Worm (Caenorhabditis elegans) whole organism, L2 larva: ENCODE data around the gene F47G9.4.

Experiments used
- C34F6.9 ChIP-seq: fragments of 150-350 bp; optimal IDR thresholded peaks from 2 replicates; lab custom pipeline; 2014; ENCODE audit warnings: missing biosample characterization, missing genetic modification characterization
- F13H6.1 ChIP-seq: sonication (generic microtip); optimal IDR thresholded peaks from 2 replicates; lab custom pipeline; 2016; ENCODE audit warnings: missing genetic modification characterization, missing compliant biosample characterization
- R02D3.7 ChIP-seq: fragments of 150-350 bp; optimal IDR thresholded peaks from 2 replicates; lab custom pipeline; 2014; ENCODE audit warnings: missing biosample characterization, missing genetic modification characterization
- Y55F3AM.14 ChIP-seq: fragments of 200-800 bp; sonication (Bioruptor generic); optimal IDR thresholded peaks from 2 replicates; lab custom pipeline; 2018; ENCODE audit warnings: mild to moderate bottlenecking, missing genetic modification characterization, missing compliant biosample characterization
- aly-2 ChIP-seq: fragments of 150-350 bp; optimal IDR thresholded peaks from 2 replicates; lab custom pipeline; 2014; ENCODE audit warnings: missing biosample characterization, missing genetic modification characterization
- blmp-1 ChIP-seq: sonication (generic microtip); optimal IDR thresholded peaks from 2 replicates; lab custom pipeline; 2017; ENCODE audit warnings: missing genetic modification characterization, mild to moderate bottlenecking, missing compliant biosample characterization, antibody characterized with exemption, moderate library complexity; ENCODE audit not compliant: insufficient read depth
- crh-2 ChIP-seq: sonication (generic microtip); optimal IDR thresholded peaks from 2 replicates; lab custom pipeline; 2017; ENCODE audit warnings: missing biosample characterization, missing genetic modification characterization
- dmd-4 ChIP-seq: sonication (generic microtip); optimal IDR thresholded peaks from 2 replicates; lab custom pipeline; 2017; ENCODE audit warnings: missing biosample characterization, missing genetic modification characterization
- egl-27 ChIP-seq: sonication (generic microtip); optimal IDR thresholded peaks from 3 replicates; lab custom pipeline; 2017; ENCODE audit warnings: missing biosample characterization, missing genetic modification reagents, missing genetic modification characterization
- elt-3 ChIP-seq: sonication (generic microtip); optimal IDR thresholded peaks from 2 replicates; lab custom pipeline; 2017; ENCODE audit warnings: missing biosample characterization, missing genetic modification characterization
- fos-1 ChIP-seq: fragments of 150-350 bp; optimal IDR thresholded peaks from 2 replicates; lab custom pipeline; 2014; ENCODE audit warnings: missing biosample characterization, missing genetic modification characterization
- gmeb-1 ChIP-seq: fragments of 150-350 bp; optimal IDR thresholded peaks from 2 replicates; lab custom pipeline; 2014; ENCODE audit warnings: missing biosample characterization, missing genetic modification characterization
- lin-11 ChIP-seq: fragments of 150-350 bp; sonication (generic microtip); optimal IDR thresholded peaks from 2 replicates; lab custom pipeline; 2014; ENCODE audit warnings: missing biosample characterization, missing genetic modification characterization, inconsistent platforms, mixed read lengths
- lin-13 ChIP-seq: fragments of 150-350 bp; optimal IDR thresholded peaks from 2 replicates; lab custom pipeline; 2014; ENCODE audit warnings: missing biosample characterization, missing genetic modification reagents, missing genetic modification characterization
- lsy-2 ChIP-seq, 2 experiments: fragments of 150-350 bp in 1 of 2; sonication (generic microtip) in 1 of 2; optimal IDR thresholded peaks; 2 replicates each; lab custom pipeline; 2014 to 2017; ENCODE audit warnings: missing biosample characterization in 2 of 2, missing genetic modification characterization in 2 of 2
- mab-5 ChIP-seq: fragments of 150-350 bp; optimal IDR thresholded peaks from 2 replicates; lab custom pipeline; 2014; ENCODE audit warnings: missing biosample characterization, missing genetic modification characterization
- mdl-1 ChIP-seq, 2 experiments: fragments of 150-350 bp in 1 of 2; sonication (generic microtip) in 1 of 2; optimal IDR thresholded peaks; 2 replicates each; lab custom pipeline; 2017; ENCODE audit warnings: missing biosample characterization in 2 of 2, missing genetic modification characterization in 2 of 2
- nhr-11 ChIP-seq: fragments of 150-350 bp; optimal IDR thresholded peaks from 2 replicates; lab custom pipeline; 2014; ENCODE audit warnings: missing biosample characterization, missing genetic modification characterization
- nhr-23 ChIP-seq: fragments of 150-350 bp; optimal IDR thresholded peaks from 2 replicates; lab custom pipeline; 2014; ENCODE audit warnings: missing biosample characterization, missing genetic modification reagents, missing genetic modification characterization
- nhr-237 ChIP-seq: fragments of 150-350 bp; optimal IDR thresholded peaks from 2 replicates; lab custom pipeline; 2014; ENCODE audit warnings: missing biosample characterization, missing genetic modification characterization
- nhr-6 ChIP-seq: fragments of 150-350 bp; optimal IDR thresholded peaks from 2 replicates; lab custom pipeline; 2014; ENCODE audit warnings: missing biosample characterization, missing genetic modification characterization
- nhr-77 ChIP-seq: fragments of 150-350 bp; optimal IDR thresholded peaks from 2 replicates; lab custom pipeline; 2014; ENCODE audit warnings: missing biosample characterization, missing genetic modification characterization
- peb-1 ChIP-seq: fragments of 150-350 bp; optimal IDR thresholded peaks from 2 replicates; lab custom pipeline; 2014; ENCODE audit warnings: missing biosample characterization, missing genetic modification characterization
- sem-4 ChIP-seq: fragments of 150-350 bp; optimal IDR thresholded peaks from 2 replicates; lab custom pipeline; 2014; ENCODE audit warnings: missing biosample characterization, missing genetic modification reagents, missing genetic modification characterization
- sma-3 ChIP-seq: sonication (generic microtip); optimal IDR thresholded peaks from 2 replicates; lab custom pipeline; 2016; ENCODE audit warnings: missing genetic modification reagents, missing genetic modification characterization, missing compliant biosample characterization
- sma-9 ChIP-seq, 2 experiments: fragments of 150-350 bp in 1 of 2; sonication (generic microtip) in 1 of 2; optimal IDR thresholded peaks; 2 replicates each; lab custom pipeline; 2014 to 2016; ENCODE audit warnings: missing genetic modification characterization in 2 of 2, mild to moderate bottlenecking in 1 of 2, missing biosample characterization in 1 of 2, missing compliant biosample characterization in 1 of 2, missing genetic modification reagents in 1 of 2, moderate library complexity in 1 of 2
- snpc-4 ChIP-seq: fragments of 150-350 bp; optimal IDR thresholded peaks from 2 replicates; lab custom pipeline; 2014; ENCODE audit warnings: missing biosample characterization, missing genetic modification characterization
- unc-39 ChIP-seq: fragments of 150-350 bp; optimal IDR thresholded peaks from 2 replicates; lab custom pipeline; 2014; ENCODE audit warnings: missing biosample characterization, missing genetic modification characterization
- unc-55 ChIP-seq: fragments of 150-350 bp; sonication (generic microtip); optimal IDR thresholded peaks from 3 replicates; lab custom pipeline; 2014; ENCODE audit warnings: missing biosample characterization, missing genetic modification reagents, missing genetic modification characterization
- unc-62 ChIP-seq: fragments of 150-350 bp; optimal IDR thresholded peaks from 2 replicates; lab custom pipeline; 2014; ENCODE audit warnings: missing biosample characterization, missing genetic modification reagents, missing genetic modification characterization
- zag-1 ChIP-seq: fragments of 150-350 bp; optimal IDR thresholded peaks from 2 replicates; lab custom pipeline; 2014; ENCODE audit warnings: missing biosample characterization, missing genetic modification characterization
- ztf-1 ChIP-seq: fragments of 200-800 bp; sonication (Bioruptor generic); conservative IDR thresholded peaks from 2 replicates; pipeline ENCODE4 v1.3.6; 2022; ENCODE audit warnings: missing genetic modification characterization, missing compliant biosample characterization
- ztf-4 ChIP-seq: fragments of 150-350 bp; optimal IDR thresholded peaks from 2 replicates; lab custom pipeline; 2014; ENCODE audit warnings: missing biosample characterization, missing genetic modification characterization

Gene F47G9.4

ce11 chrV:11308346-11308745, 13.3 kb downstream of the F47G9.4 start, which contains the start of gene snf-11:
TSS of gene snf-11 (minus strand) at chrV:11308446.
- TF ChIP-seq egl-27 (no peak), dmd-4 (tag; lab: Kevin White, UChicago) (no peak), mab-5 (tag; lab: Kevin White, UChicago) (no peak), nhr-6 (tag; lab: Kevin White, UChicago) (no peak), aly-2 (tag; lab: Kevin White, UChicago) (no peak), elt-3 (tag; lab: Kevin White, UChicago) (no peak), F13H6.1 (tag; lab: Kevin White, UChicago) (no peak), unc-55 (GFP tag; lab: Kevin White, UChicago) (no peak), crh-2 (tag; lab: Kevin White, UChicago) (no peak), gmeb-1 (tag; lab: Kevin White, UChicago) (no peak), lin-11 (no peak), unc-39 (tag; lab: Kevin White, UChicago) (no peak), R02D3.7 (tag; lab: Kevin White, UChicago) (no peak), sem-4 (tag; lab: Kevin White, UChicago) (no peak)
- TF ChIP-seq, all 48 proteins: peak for 0

- TF ChIP-seq mab-5 (tag; lab: Kevin White, UChicago), result peak; percentile 65
- TF ChIP-seq elt-3 (tag; lab: Kevin White, UChicago), result no peak
- TF ChIP-seq F13H6.1 (tag; lab: Kevin White, UChicago), result peak; percentile 55
- TF ChIP-seq lin-11, result no peak
- no peak for TF ChIP-seq sem-4 (tag; lab: Kevin White, UChicago)
- no peak for TF ChIP-seq blmp-1 (tag; lab: Kevin White, UChicago)
- TF ChIP-seq ztf-1 (GFP tag; lab: Robert Waterston, UW), result no peak
- TF ChIP-seq sma-9 (GFP tag; optimal IDR thresholded peaks at IDR 0.05; lab: Kevin White, UChicago), result peak; percentile 48
- TF ChIP-seq sma-9 (tag; optimal IDR thresholded peaks at IDR 0.05; lab: Kevin White, UChicago), result no peak
- TF ChIP-seq nhr-23 (tag; lab: Kevin White, UChicago), result no peak
- peak; percentile 1 for TF ChIP-seq C34F6.9 (tag; lab: Kevin White, UChicago)
- TF ChIP-seq, all 48 proteins: peak for 4
These were observed 13.8 kb downstream of the F47G9.4 start for ce11 chrV:11307781-11308180.

- TF ChIP-seq snpc-4 (tag; lab: Kevin White, UChicago) (no peak), ztf-1 (GFP tag; lab: Robert Waterston, UW) (no peak), F13H6.1 (tag; lab: Kevin White, UChicago) (no peak), lin-13 (GFP tag; lab: Kevin White, UChicago) (no peak), ztf-4 (tag; lab: Kevin White, UChicago) (no peak), unc-62 (GFP tag; lab: Kevin White, UChicago) (no peak), C34F6.9 (tag; lab: Kevin White, UChicago) (no peak), elt-3 (tag; lab: Kevin White, UChicago) (no peak), unc-55 (GFP tag; lab: Kevin White, UChicago) (no peak), mdl-1 (tag; optimal IDR thresholded peaks at IDR 0.05; lab: Kevin White, UChicago) (no peak), lin-11 (no peak), aly-2 (tag; lab: Kevin White, UChicago) (no peak), Y55F3AM.14 (no peak), fos-1 (tag; lab: Kevin White, UChicago) (no peak), sma-3 (no peak), nhr-23 (tag; lab: Kevin White, UChicago) (no peak), sem-4 (tag; lab: Kevin White, UChicago) (no peak), crh-2 (tag; lab: Kevin White, UChicago) (no peak)
These were observed 16.7 kb downstream of the F47G9.4 start, which contains the start of gene srh-45 for ce11 chrV:11304879-11305278. TSS of gene srh-45 (minus strand) at chrV:11304979.

- no peak for TF ChIP-seq aly-2 (tag; lab: Kevin White, UChicago)
- TF ChIP-seq gmeb-1 (tag; lab: Kevin White, UChicago), result no peak
- no peak for TF ChIP-seq nhr-11 (tag; lab: Kevin White, UChicago)
- no peak for TF ChIP-seq nhr-77
- no peak for TF ChIP-seq unc-62 (GFP tag; lab: Kevin White, UChicago)
- no peak for TF ChIP-seq peb-1 (tag; lab: Kevin White, UChicago)
- no peak for TF ChIP-seq snpc-4 (tag; lab: Kevin White, UChicago)
- no peak for TF ChIP-seq unc-55 (GFP tag; lab: Kevin White, UChicago)
- TF ChIP-seq sma-9 (GFP tag; optimal IDR thresholded peaks at IDR 0.05; lab: Kevin White, UChicago), result no peak
- no peak for TF ChIP-seq sma-9 (tag; optimal IDR thresholded peaks at IDR 0.05; lab: Kevin White, UChicago)
- no peak for TF ChIP-seq fos-1 (tag; lab: Kevin White, UChicago)
- TF ChIP-seq ztf-1 (GFP tag; lab: Robert Waterston, UW), result no peak
- TF ChIP-seq unc-39 (tag; lab: Kevin White, UChicago), result no peak
- no peak for TF ChIP-seq lsy-2 (tag; optimal IDR thresholded peaks at IDR 0.05; lab: Kevin White, UChicago)
- TF ChIP-seq zag-1 (tag; lab: Kevin White, UChicago), result no peak
- TF ChIP-seq blmp-1 (tag; lab: Kevin White, UChicago), result no peak
- no peak for TF ChIP-seq elt-3 (tag; lab: Kevin White, UChicago)
- no peak for TF ChIP-seq nhr-237 (tag; lab: Kevin White, UChicago)
These were observed 17.4 kb downstream of the F47G9.4 start for ce11 chrV:11304200-11304599.
